Fruit fly (Drosophila melanogaster) whole organism, pupa: ENCODE results near the gene CG18748.

Experiments
- CG13204 ChIP-seq: fragments of 200-800 bp; sonication (Bioruptor generic); optimal IDR thresholded peaks from 2 replicates; lab custom pipeline; 2018; ENCODE audit warnings: missing biosample characterization, mild to moderate bottlenecking, missing genetic modification characterization, moderate library complexity
- CG14655 ChIP-seq: fragments of 200-800 bp; sonication (Bioruptor generic); optimal IDR thresholded peaks from 3 replicates; lab custom pipeline; 2017; ENCODE audit warnings: mild to moderate bottlenecking, missing biosample characterization, missing genetic modification reagents, missing genetic modification characterization
- CG15710 ChIP-seq: fragments of 200-800 bp; sonication (Bioruptor generic); optimal IDR thresholded peaks from 2 replicates; lab custom pipeline; 2018; ENCODE audit warnings: missing biosample characterization, mild to moderate bottlenecking, missing genetic modification characterization, moderate library complexity
- CG4496 ChIP-seq: fragments of 200-800 bp; sonication (Bioruptor generic); IDR thresholded peaks from 3 replicates; pipeline ENCODE4 v1.3.6; 2022; ENCODE audit warnings: missing biosample characterization, missing genetic modification characterization
- CG8159 ChIP-seq: fragments of 200-800 bp; sonication (Bioruptor generic); optimal IDR thresholded peaks from 3 replicates; lab custom pipeline; 2018; ENCODE audit warnings: missing biosample characterization, mild to moderate bottlenecking, missing genetic modification characterization, moderate library complexity
- CG8301 ChIP-seq: fragments of 200-800 bp; sonication (Bioruptor generic); optimal IDR thresholded peaks from 2 replicates; lab custom pipeline; 2018; ENCODE audit warnings: missing biosample characterization, mild to moderate bottlenecking, missing genetic modification characterization
- CG9948 ChIP-seq: fragments of 200-800 bp; sonication (Bioruptor generic); optimal IDR thresholded peaks from 2 replicates; lab custom pipeline; 2018; ENCODE audit warnings: missing biosample characterization, mild to moderate bottlenecking, missing genetic modification characterization, moderate library complexity
- D1 ChIP-seq: fragments of 200-800 bp; sonication (Bioruptor generic); optimal IDR thresholded peaks from 2 replicates; lab custom pipeline; 2018; ENCODE audit warnings: missing biosample characterization, mild to moderate bottlenecking, missing genetic modification characterization, moderate library complexity
- EcR ChIP-seq: fragments of 200-800 bp; sonication (Bioruptor generic); optimal IDR thresholded peaks from 3 replicates; lab custom pipeline; 2019; ENCODE audit warnings: missing biosample characterization, missing genetic modification characterization, mild to moderate bottlenecking, moderate library complexity, missing genetic modification reagents
- Ets98B ChIP-seq: fragments of 200-800 bp; sonication (Bioruptor generic); IDR thresholded peaks from 2 replicates; pipeline ENCODE4 v1.3.6; 2022; ENCODE audit warnings: missing biosample characterization, missing genetic modification characterization
- Pif1B ChIP-seq: fragments of 200-800 bp; sonication (Bioruptor generic); optimal IDR thresholded peaks from 3 replicates; lab custom pipeline; 2016; ENCODE audit warnings: missing biosample characterization, missing genetic modification characterization
- Snoo ChIP-seq: fragments of 200-800 bp; sonication (Bioruptor generic); optimal IDR thresholded peaks from 3 replicates; lab custom pipeline; 2017; ENCODE audit warnings: missing biosample characterization, mild to moderate bottlenecking, missing genetic modification characterization, inconsistent platforms
- gl ChIP-seq: fragments of 200-800 bp; sonication (Bioruptor generic); optimal IDR thresholded peaks from 2 replicates; lab custom pipeline; 2018; ENCODE audit warnings: missing biosample characterization, mild to moderate bottlenecking, missing genetic modification characterization

- TF ChIP-seq Ets98B (GFP tag; lab: Robert Waterston, UW), result peak; percentile 69; the same call in 1 of the 2 replicates
- TF ChIP-seq CG8301, result no peak
- no peak for TF ChIP-seq CG15710 (tag; lab: Kevin White, UChicago)
- TF ChIP-seq CG4496 (GFP tag; lab: Robert Waterston, UW), result peak; percentile 79
- no peak for TF ChIP-seq Snoo
- no peak for TF ChIP-seq EcR
- TF ChIP-seq CG13204, result no peak
- peak; percentile 6 for TF ChIP-seq CG8159 (tag; lab: Kevin White, UChicago)
- TF ChIP-seq D1 (tag; lab: Kevin White, UChicago), result peak; percentile 0
- peak; percentile 48 for TF ChIP-seq CG14655 (GFP tag; lab: Kevin White, UChicago)
- TF ChIP-seq CG9948, result no peak
- no peak for TF ChIP-seq gl (tag; lab: Kevin White, UChicago)
- no peak for TF ChIP-seq Pif1B (GFP tag; lab: Kevin White, UChicago)
Measured at dm6 chr3R:7779620-7780019, 8.1 kb downstream of the CG18748 start.
